Worm (Caenorhabditis elegans): ENCODE results near the gene K08D10.14.

- TF ChIP-seq lin-13 (tag; optimal IDR thresholded peaks at IDR 0.05): no peak
- no peak for TF ChIP-seq tbx-8 (GFP tag; optimal IDR thresholded peaks at IDR 0.05)
- TF ChIP-seq nhr-237 (tag; optimal IDR thresholded peaks at IDR 0.05): no peak
- no peak for TF ChIP-seq lsy-2 (tag; optimal IDR thresholded peaks at IDR 0.05)
- TF ChIP-seq nhr-76 (tag; optimal IDR thresholded peaks at IDR 0.05): no peak
- TF ChIP-seq unc-62 (GFP tag; optimal IDR thresholded peaks at IDR 0.05): no peak
Observed at ce11 chrIV:4112387-4112786, 42.4 kb upstream of the K08D10.14 start, which contains the start of gene F49F1.14.
